In the genomic region with DNA sequence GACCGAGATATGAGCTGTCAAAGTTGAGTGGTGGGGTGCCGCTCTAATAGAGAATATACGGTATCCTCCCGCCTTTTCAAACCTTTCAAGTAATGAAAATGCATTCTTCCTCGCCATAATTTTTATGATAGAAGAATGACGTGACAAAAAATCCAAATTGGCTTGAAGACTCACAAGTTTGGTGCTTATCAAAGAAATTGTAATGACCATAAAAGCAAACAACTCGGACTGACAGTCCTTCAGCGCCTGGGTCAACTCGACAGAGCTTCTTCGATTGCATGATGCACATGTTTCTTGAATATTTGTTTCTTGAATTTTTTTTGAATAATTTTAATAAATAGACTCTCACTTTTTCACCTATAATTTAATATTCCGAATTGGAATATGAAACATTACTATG, we compare ENCODE assay signal across 1 worm cellular context.
TF ChIP-seq lines count a peak whose summit lies in the region.

No protein-coding gene starts in this region.

TF ChIP-seq in whole organism, L1 larva, 84 proteins besides CTCF, POLR2A, EP300 and RAD21 (continued from another document):
- no peak for TF ChIP-seq nhr-237 (tag; optimal IDR thresholded peaks at IDR 0.05; lab: Kevin White, UChicago)
- TF ChIP-seq hlh-4 (tag; optimal IDR thresholded peaks at IDR 0.05; lab: Kevin White, UChicago) = no peak
- no peak for TF ChIP-seq ceh-82 (tag; optimal IDR thresholded peaks at IDR 0.05; lab: Kevin White, UChicago)
- no peak for TF ChIP-seq swsn-7 (tag; optimal IDR thresholded peaks at IDR 0.05; lab: Kevin White, UChicago)
